Fruit fly (Drosophila melanogaster): ENCODE results near the gene CG1440.
A peak's percentile ranks its signal among the peaks of the same experiment; 100 is the strongest.

CG1440 gene

dm6 chrX:8436656-8437284 is at the start of gene CG1440:
CG1440 (plus strand) TSS chrX:8437057.
- TF ChIP-seq CG13204 (GFP tag; optimal IDR thresholded peaks at IDR 0.05) (no peak), Ets98B (GFP tag; IDR thresholded peaks at IDR 0.05) (peak; percentile 18; the same call in 1 of the 2 replicates), CG12605 (GFP tag; IDR thresholded peaks at IDR 0.05) (peak; percentile 11; the same call in 1 of the 2 replicates), fd96Ca (GFP tag; IDR thresholded peaks at IDR 0.05) (0 out of 3 replicates have a peak, but pooled peaks have one; percentile 23), CG17806 (tag; optimal IDR thresholded peaks at IDR 0.05) (peak; percentile 32), CG34367 (tag; optimal IDR thresholded peaks at IDR 0.05) (peak; percentile 49), CG32121 (GFP tag; IDR thresholded peaks at IDR 0.05) (peak; percentile 30; the same call in 1 of the 2 replicates), CG9948 (tag; optimal IDR thresholded peaks at IDR 0.05) (no peak), CG14655 (GFP tag; optimal IDR thresholded peaks at IDR 0.05) (no peak), Pif1A (GFP tag; optimal IDR thresholded peaks at IDR 0.05) (no peak), Snoo (tag; optimal IDR thresholded peaks at IDR 0.05) (peak; percentile 6), CG15710 (tag; optimal IDR thresholded peaks at IDR 0.05) (peak; percentile 34), rn (GFP tag; IDR thresholded peaks at IDR 0.05) (no peak), CG4496 (GFP tag; IDR thresholded peaks at IDR 0.05) (peak; percentile 10; the same call in 1 of the 3 replicates)

DNA sequence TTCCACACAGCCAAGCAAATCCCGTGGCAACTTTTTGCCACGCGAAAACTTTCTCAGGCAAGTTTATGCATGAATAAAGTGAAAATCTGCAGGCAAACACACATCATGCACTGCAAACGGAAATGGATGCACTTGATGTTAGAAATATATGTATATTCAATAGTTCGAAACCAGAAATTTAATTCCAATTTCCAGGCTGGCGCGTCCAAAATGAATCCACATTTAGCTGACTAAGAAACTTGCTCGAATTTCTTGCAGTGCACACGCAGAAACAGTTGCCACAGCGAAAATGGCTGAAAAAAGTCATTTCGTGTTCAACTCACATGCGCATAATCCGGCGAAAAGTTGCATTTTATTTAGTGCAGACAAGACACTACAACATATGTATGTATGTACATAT is 40.2 kb upstream of the CG1440 start:
- TF ChIP-seq Ets98B (GFP tag; IDR thresholded peaks at IDR 0.05), result peak; percentile 75
- TF ChIP-seq CG17806 (tag; optimal IDR thresholded peaks at IDR 0.05), result peak; percentile 0
- TF ChIP-seq Pif1B (GFP tag; optimal IDR thresholded peaks at IDR 0.05), result peak; percentile 8
- peak; percentile 23 for TF ChIP-seq Pif1A (GFP tag; optimal IDR thresholded peaks at IDR 0.05)
- TF ChIP-seq fd96Ca (GFP tag; IDR thresholded peaks at IDR 0.05), result peak; percentile 83
- TF ChIP-seq CG10348 (GFP tag; IDR thresholded peaks at IDR 0.05), result peak; percentile 16; the same call in 1 of the 2 replicates
- peak; percentile 24 for TF ChIP-seq CG8301 (tag; optimal IDR thresholded peaks at IDR 0.05)
- peak; percentile 2 for TF ChIP-seq CG8159 (tag; optimal IDR thresholded peaks at IDR 0.05)
- TF ChIP-seq CG9948 (tag; optimal IDR thresholded peaks at IDR 0.05), result no peak
- TF ChIP-seq rn (GFP tag; IDR thresholded peaks at IDR 0.05), result 0 out of 2 replicates have a peak, but pooled peaks have one; percentile 40
- no peak for TF ChIP-seq CG15710 (tag; optimal IDR thresholded peaks at IDR 0.05)
- peak; percentile 33 for TF ChIP-seq CG14655 (GFP tag; optimal IDR thresholded peaks at IDR 0.05)
- TF ChIP-seq CG32121 (GFP tag; IDR thresholded peaks at IDR 0.05), result peak; percentile 69
- no peak for TF ChIP-seq EcR (GFP tag; optimal IDR thresholded peaks at IDR 0.05)
- TF ChIP-seq CG4496 (GFP tag; IDR thresholded peaks at IDR 0.05), result peak; percentile 76; the same call in 2 of the 3 replicates

- TF ChIP-seq D1 (tag; optimal IDR thresholded peaks at IDR 0.05) (no peak), Snoo (tag; optimal IDR thresholded peaks at IDR 0.05) (peak; percentile 34), gl (tag; optimal IDR thresholded peaks at IDR 0.05) (no peak), CG34367 (tag; optimal IDR thresholded peaks at IDR 0.05) (peak; percentile 63), CG32121 (GFP tag; IDR thresholded peaks at IDR 0.05) (peak; percentile 79), CG12605 (GFP tag; IDR thresholded peaks at IDR 0.05) (no peak), CG8301 (tag; optimal IDR thresholded peaks at IDR 0.05) (peak; percentile 62), CG9948 (tag; optimal IDR thresholded peaks at IDR 0.05) (peak; percentile 45), CG8159 (tag; optimal IDR thresholded peaks at IDR 0.05) (peak; percentile 69), Ets98B (GFP tag; IDR thresholded peaks at IDR 0.05) (peak; percentile 72), Pif1B (GFP tag; optimal IDR thresholded peaks at IDR 0.05) (peak; percentile 14), CG17806 (tag; optimal IDR thresholded peaks at IDR 0.05) (peak; percentile 53), CG10348 (GFP tag; IDR thresholded peaks at IDR 0.05) (0 out of 2 replicates have a peak, but pooled peaks have one; percentile 42), EcR (GFP tag; optimal IDR thresholded peaks at IDR 0.05) (no peak), rn (GFP tag; IDR thresholded peaks at IDR 0.05) (peak; percentile 37; the same call in 1 of the 2 replicates), Pif1A (GFP tag; optimal IDR thresholded peaks at IDR 0.05) (peak; percentile 50), CG14655 (GFP tag; optimal IDR thresholded peaks at IDR 0.05) (peak; percentile 69), CG13204 (GFP tag; optimal IDR thresholded peaks at IDR 0.05) (no peak), fd96Ca (GFP tag; IDR thresholded peaks at IDR 0.05) (peak; percentile 96), CG4496 (GFP tag; IDR thresholded peaks at IDR 0.05) (peak; percentile 85), CG15710 (tag; optimal IDR thresholded peaks at IDR 0.05) (peak; percentile 78)
These were observed 38.5 kb upstream of the CG1440 start, which contains the start of gene CG10555 for dm6 chrX:8398177-8399018. CG10555 (plus strand) TSS chrX:8398940.

DNA sequence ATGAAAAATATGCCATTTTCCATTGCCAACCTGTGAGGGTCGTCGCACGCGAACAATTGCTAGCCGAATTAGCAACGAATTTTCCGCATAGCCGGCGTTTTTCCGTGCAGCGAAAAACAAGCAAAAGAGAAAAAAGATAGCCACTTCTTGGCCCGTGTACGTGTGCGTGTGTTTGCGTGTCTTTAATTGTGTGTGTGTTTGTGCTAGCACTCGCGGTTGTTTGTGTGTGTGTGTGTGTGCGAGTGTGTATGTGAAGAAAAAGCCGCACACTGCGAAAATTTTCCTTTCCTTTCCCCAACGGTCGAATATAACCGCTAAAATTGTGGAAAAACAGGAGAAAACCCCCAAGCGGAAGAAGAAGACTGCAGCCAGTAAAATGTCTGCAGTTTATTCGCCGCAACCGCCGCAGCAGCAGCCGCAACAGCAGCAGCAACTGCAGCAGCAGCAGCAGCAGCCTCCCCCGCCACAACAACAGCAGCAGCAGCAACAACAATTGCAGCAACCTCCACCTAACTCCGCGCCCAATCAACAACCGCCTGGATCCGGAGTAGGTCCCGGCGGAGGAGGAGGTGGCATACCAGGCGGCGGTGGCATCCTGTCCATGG is 37.7 kb upstream of the CG1440 start:
- TF ChIP-seq CG15710 (tag; optimal IDR thresholded peaks at IDR 0.05), result no peak
- 0 out of 2 replicates have a peak, but pooled peaks have one; percentile 6 for TF ChIP-seq Ets98B (GFP tag; IDR thresholded peaks at IDR 0.05)
- no peak for TF ChIP-seq CG9948 (tag; optimal IDR thresholded peaks at IDR 0.05)

dm6 chrX:8407124-8407775 is 29.6 kb upstream of the CG1440 start, which contains the start of gene PIG-T:
PIG-T (minus strand) TSS chrX:8407263.
- TF ChIP-seq D1 (tag; optimal IDR thresholded peaks at IDR 0.05) (no peak), gl (tag; optimal IDR thresholded peaks at IDR 0.05) (no peak), fd96Ca (GFP tag; IDR thresholded peaks at IDR 0.05) (no peak), rn (GFP tag; IDR thresholded peaks at IDR 0.05) (no peak), Pif1A (GFP tag; optimal IDR thresholded peaks at IDR 0.05) (no peak), CG13204 (GFP tag; optimal IDR thresholded peaks at IDR 0.05) (no peak), CG15710 (tag; optimal IDR thresholded peaks at IDR 0.05) (no peak), Pif1B (GFP tag; optimal IDR thresholded peaks at IDR 0.05) (no peak), CG4496 (GFP tag; IDR thresholded peaks at IDR 0.05) (no peak), CG32121 (GFP tag; IDR thresholded peaks at IDR 0.05) (no peak)

All from whole organism, pupa.